Worm (Caenorhabditis elegans) whole organism, L3 larva: ENCODE data around the gene T04B8.1.
"Not testable (repeated sequence)": the region's sequence is repeated elsewhere in the genome, so short reads cannot be mapped to it uniquely, and the experiment has no call there.

Experiments
- R02D3.7 ChIP-seq: fragments of 150-350 bp; optimal IDR thresholded peaks from 2 replicates; lab custom pipeline; 2014; ENCODE audit warnings: missing biosample characterization, missing genetic modification characterization
- aly-2 ChIP-seq: fragments of 150-350 bp; optimal IDR thresholded peaks from 2 replicates; lab custom pipeline; 2014; ENCODE audit warnings: missing biosample characterization, missing genetic modification characterization
- ama-1 ChIP-seq: fragments of 150-350 bp; optimal IDR thresholded peaks from 2 replicates; lab custom pipeline; 2018
- ceh-16 ChIP-seq: sonication (generic microtip); optimal IDR thresholded peaks from 2 replicates; lab custom pipeline; 2017; ENCODE audit warnings: missing biosample characterization, missing genetic modification characterization
- ceh-82 ChIP-seq: fragments of 150-350 bp; optimal IDR thresholded peaks from 2 replicates; lab custom pipeline; 2014; ENCODE audit warnings: missing biosample characterization, missing genetic modification characterization
- ceh-9 ChIP-seq: sonication (generic microtip); optimal IDR thresholded peaks from 2 replicates; lab custom pipeline; 2018; ENCODE audit warnings: missing biosample characterization, missing genetic modification characterization
- egl-27 ChIP-seq: sonication (generic microtip); optimal IDR thresholded peaks from 4 replicates; lab custom pipeline; 2017; ENCODE audit warnings: missing biosample characterization, missing genetic modification reagents, missing genetic modification characterization
- elt-1 ChIP-seq: fragments of 150-350 bp; optimal IDR thresholded peaks from 2 replicates; lab custom pipeline; 2014; ENCODE audit warnings: missing biosample characterization, missing genetic modification characterization
- elt-2 ChIP-seq: sonication (generic microtip); optimal IDR thresholded peaks from 2 replicates; lab custom pipeline; 2016; ENCODE audit warnings: missing genetic modification reagents, mild to moderate bottlenecking, missing genetic modification characterization, missing compliant biosample characterization
- elt-3 ChIP-seq, 3 experiments: fragments of 150-350 bp in 1 of 3; sonication (generic microtip) in 2 of 3; optimal IDR thresholded peaks; 2 replicates in 2 of 3; 4 replicates in 1 of 3; lab custom pipeline; 2014 to 2017; ENCODE audit warnings: missing biosample characterization in 3 of 3, missing genetic modification characterization in 3 of 3
- eor-1 ChIP-seq, 2 experiments: fragments of 150-350 bp; optimal IDR thresholded peaks; 2 replicates each; lab custom pipeline; 2014 to 2018; ENCODE audit warnings: missing biosample characterization in 2 of 2, missing genetic modification characterization in 2 of 2
- fkh-2 ChIP-seq: fragments of 150-350 bp; optimal IDR thresholded peaks from 2 replicates; lab custom pipeline; 2014; ENCODE audit warnings: missing biosample characterization, missing genetic modification reagents, missing genetic modification characterization
- fos-1 ChIP-seq: fragments of 150-350 bp; optimal IDR thresholded peaks from 2 replicates; lab custom pipeline; 2014; ENCODE audit warnings: missing biosample characterization, missing genetic modification characterization
- jun-1 ChIP-seq: fragments of 150-350 bp; optimal IDR thresholded peaks from 2 replicates; lab custom pipeline; 2014; ENCODE audit warnings: missing biosample characterization, missing genetic modification reagents, missing genetic modification characterization
- lin-15B ChIP-seq: fragments of 150-350 bp; optimal IDR thresholded peaks from 2 replicates; lab custom pipeline; 2014; ENCODE audit warnings: missing biosample characterization, missing genetic modification characterization
- lin-39 ChIP-seq: fragments of 150-350 bp; optimal IDR thresholded peaks from 2 replicates; lab custom pipeline; 2018; ENCODE audit warnings: missing biosample characterization, missing genetic modification reagents, missing genetic modification characterization
- mdl-1 ChIP-seq: fragments of 150-350 bp; optimal IDR thresholded peaks from 2 replicates; lab custom pipeline; 2014; ENCODE audit warnings: missing biosample characterization, missing genetic modification characterization
- mml-1 ChIP-seq: fragments of 150-350 bp; sonication (generic microtip); optimal IDR thresholded peaks from 3 replicates; lab custom pipeline; 2014; ENCODE audit warnings: missing biosample characterization, missing genetic modification characterization
- nfya-1 ChIP-seq: sonication (generic microtip); optimal IDR thresholded peaks from 2 replicates; lab custom pipeline; 2017; ENCODE audit warnings: missing genetic modification characterization, mild to moderate bottlenecking, missing compliant biosample characterization, antibody characterized with exemption, moderate library complexity; ENCODE audit not compliant: insufficient read depth
- nhr-11 ChIP-seq: fragments of 150-350 bp; optimal IDR thresholded peaks from 2 replicates; lab custom pipeline; 2014; ENCODE audit warnings: missing biosample characterization, missing genetic modification characterization
- nhr-12 ChIP-seq: fragments of 150-350 bp; optimal IDR thresholded peaks from 2 replicates; lab custom pipeline; 2014; ENCODE audit warnings: missing biosample characterization, missing genetic modification characterization
- nhr-23 ChIP-seq: fragments of 150-350 bp; optimal IDR thresholded peaks from 2 replicates; lab custom pipeline; 2014; ENCODE audit warnings: missing biosample characterization, missing genetic modification reagents, missing genetic modification characterization
- nhr-237 ChIP-seq: fragments of 150-350 bp; optimal IDR thresholded peaks from 2 replicates; lab custom pipeline; 2014; ENCODE audit warnings: missing biosample characterization, missing genetic modification characterization
- nhr-25 ChIP-seq: sonication (generic microtip); optimal IDR thresholded peaks from 2 replicates; lab custom pipeline; 2017; ENCODE audit warnings: missing biosample characterization, missing genetic modification characterization
- nhr-28 ChIP-seq: fragments of 150-350 bp; optimal IDR thresholded peaks from 2 replicates; lab custom pipeline; 2014; ENCODE audit warnings: missing biosample characterization, missing genetic modification characterization
- nhr-43 ChIP-seq: sonication (generic microtip); optimal IDR thresholded peaks from 2 replicates; lab custom pipeline; 2016; ENCODE audit warnings: mild to moderate bottlenecking, missing genetic modification characterization, missing compliant biosample characterization; ENCODE audit not compliant: poor library complexity, severe bottlenecking
- nhr-67 ChIP-seq: fragments of 150-350 bp; optimal IDR thresholded peaks from 2 replicates; lab custom pipeline; 2014; ENCODE audit warnings: missing biosample characterization, missing genetic modification characterization
- nhr-76 ChIP-seq: fragments of 150-350 bp; sonication (generic microtip); optimal IDR thresholded peaks from 5 replicates; lab custom pipeline; 2014; ENCODE audit warnings: missing biosample characterization, missing genetic modification characterization
- nhr-77 ChIP-seq: fragments of 150-350 bp; optimal IDR thresholded peaks from 2 replicates; lab custom pipeline; 2014; ENCODE audit warnings: missing biosample characterization, missing genetic modification characterization
- pha-4 ChIP-seq: fragments of 150-350 bp; optimal IDR thresholded peaks from 2 replicates; lab custom pipeline; 2014; ENCODE audit warnings: missing biosample characterization, missing genetic modification reagents, missing genetic modification characterization
- pqm-1 ChIP-seq: fragments of 150-350 bp; optimal IDR thresholded peaks from 2 replicates; lab custom pipeline; 2017; ENCODE audit warnings: missing biosample characterization, missing genetic modification characterization, inconsistent platforms
- sea-2 ChIP-seq: fragments of 150-350 bp; sonication (generic microtip); optimal IDR thresholded peaks from 4 replicates; lab custom pipeline; 2014; ENCODE audit warnings: missing biosample characterization, missing genetic modification reagents, missing genetic modification characterization
- snpc-4 ChIP-seq: fragments of 150-350 bp; optimal IDR thresholded peaks from 2 replicates; lab custom pipeline; 2014; ENCODE audit warnings: missing biosample characterization, missing genetic modification characterization
- tbx-2 ChIP-seq: sonication (generic microtip); optimal IDR thresholded peaks from 2 replicates; lab custom pipeline; 2016; ENCODE audit warnings: mild to moderate bottlenecking, missing genetic modification characterization, missing compliant biosample characterization
- unc-39 ChIP-seq: sonication (generic microtip); optimal IDR thresholded peaks from 4 replicates; lab custom pipeline; 2017; ENCODE audit warnings: missing biosample characterization, missing genetic modification characterization
- unc-62 ChIP-seq: fragments of 150-350 bp; sonication (generic microtip); optimal IDR thresholded peaks from 4 replicates; lab custom pipeline; 2014; ENCODE audit warnings: missing biosample characterization, missing genetic modification reagents, missing genetic modification characterization
- zag-1 ChIP-seq: fragments of 150-350 bp; optimal IDR thresholded peaks from 2 replicates; lab custom pipeline; 2014; ENCODE audit warnings: missing biosample characterization, missing genetic modification characterization
- ztf-11 ChIP-seq: fragments of 150-350 bp; optimal IDR thresholded peaks from 2 replicates; lab custom pipeline; 2014; ENCODE audit warnings: missing biosample characterization, missing genetic modification characterization
- ztf-4 ChIP-seq: fragments of 150-350 bp; optimal IDR thresholded peaks from 2 replicates; lab custom pipeline; 2014; ENCODE audit warnings: missing biosample characterization, missing genetic modification characterization

The T04B8.1 gene

DNA sequence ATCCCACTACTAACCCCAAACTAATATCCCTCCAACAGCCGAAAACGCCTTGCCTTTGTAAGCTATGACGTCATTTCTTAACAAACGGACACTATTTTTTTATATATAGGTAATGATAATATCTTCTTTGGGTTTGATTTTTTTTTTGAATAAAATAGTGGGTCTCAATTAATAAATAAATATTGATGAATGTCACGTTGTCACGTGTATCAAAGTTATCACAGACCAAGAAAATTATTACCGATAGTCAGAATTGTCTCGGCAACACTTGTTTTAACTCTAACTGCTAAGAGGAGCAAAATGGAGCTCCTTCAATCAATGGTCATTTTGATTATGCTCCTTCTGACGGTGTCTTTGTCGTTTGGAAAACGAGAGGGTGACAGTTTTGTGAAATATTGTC lies at the start of gene T04B8.1:
Gene T04B8.1 (plus strand): TSS at position 301 of the 400 bp plus-strand sequence.
- TF ChIP-seq ztf-11 (tag; lab: Kevin White, UChicago) (no peak), ceh-9 (tag; lab: Kevin White, UChicago) (no peak), ceh-16 (no peak), unc-62 (GFP tag; lab: Kevin White, UChicago) (no peak), ama-1 (lab: Kevin White, UChicago) (no peak), aly-2 (tag; lab: Kevin White, UChicago) (no peak)

DNA sequence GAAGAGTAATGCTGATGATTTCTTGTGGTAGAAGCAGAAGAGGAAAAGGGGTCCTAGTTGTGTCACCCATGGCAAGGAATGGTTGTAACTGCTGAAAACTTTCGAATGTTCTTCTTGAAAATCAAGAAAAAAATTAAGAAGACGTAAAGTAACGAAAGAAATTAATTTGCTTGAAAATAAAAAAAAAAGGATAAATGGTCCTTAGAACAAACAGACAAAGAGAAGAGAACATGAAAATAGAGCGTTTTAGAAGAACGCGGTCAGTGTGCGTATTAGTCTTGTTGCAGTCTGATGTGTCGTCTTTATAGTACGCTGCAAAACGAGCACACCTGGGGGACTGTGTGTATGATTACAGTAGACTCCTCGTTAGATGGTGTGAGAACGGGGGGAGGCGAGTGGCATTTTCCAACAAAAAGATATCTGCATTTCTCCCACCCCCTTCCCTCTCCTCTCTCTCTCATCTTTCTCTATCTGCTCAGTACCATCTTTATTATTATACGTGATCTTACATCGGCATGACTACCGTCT lies 49.7 kb upstream of the T04B8.1 start, which contains the start of the genes W08F4.12 and W08F4.13:
Gene W08F4.12 (minus strand): TSS at position 101 of the 528 bp plus-strand sequence.
Gene W08F4.13 (plus strand): TSS at position 478 of the 528 bp plus-strand sequence.
- TF ChIP-seq pha-4 (tag; lab: Kevin White, UChicago): no peak

DNA sequence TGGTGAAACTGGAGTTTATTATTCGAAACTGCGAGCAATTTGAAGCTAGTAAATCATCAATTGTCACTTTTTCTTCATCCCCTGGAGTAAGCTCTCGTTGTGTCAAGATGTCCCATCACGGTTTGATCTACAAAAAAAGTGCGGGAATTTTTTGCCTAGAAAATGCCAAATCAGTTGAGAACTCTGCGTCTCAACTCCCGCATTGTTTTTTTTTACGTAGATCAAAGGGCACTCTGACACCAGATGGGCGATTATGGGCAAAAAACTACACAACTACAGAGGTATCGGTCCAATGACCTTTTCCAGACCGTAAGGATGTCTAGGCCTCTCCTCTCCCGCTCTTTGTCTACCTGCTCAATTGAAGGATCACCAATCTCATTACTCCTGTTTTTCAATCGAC lies 46.6 kb upstream of the T04B8.1 start, which contains the start of gene fbxb-34:
Gene fbxb-34 (plus strand): TSS at position 301 of the 400 bp plus-strand sequence.
- TF ChIP-seq ztf-11 (tag; lab: Kevin White, UChicago) (no peak), nhr-76 (tag; lab: Kevin White, UChicago) (no peak), ztf-4 (tag; lab: Kevin White, UChicago) (no peak), nhr-237 (no peak)

DNA sequence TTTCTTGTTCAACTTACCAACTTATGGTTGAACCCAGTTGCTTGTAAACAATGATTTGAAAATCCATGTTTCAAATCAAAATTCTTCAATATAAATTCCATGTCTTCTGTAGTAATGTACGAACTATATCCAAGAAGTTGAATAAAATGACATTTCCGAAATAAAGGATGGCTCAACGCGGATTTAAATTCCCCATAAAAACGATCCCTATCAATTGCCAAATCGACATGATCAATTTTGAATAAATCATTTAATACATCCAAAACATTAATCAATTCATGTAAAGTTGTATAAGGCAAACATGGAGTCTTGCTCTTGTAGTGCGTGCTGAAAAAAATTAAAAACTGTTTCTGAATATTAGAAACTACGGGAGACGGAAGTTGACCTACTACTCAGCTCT lies 43.0 kb upstream of the T04B8.1 start, which contains the start of gene W08F4.10:
Gene W08F4.10 (minus strand): TSS at position 101 of the 400 bp plus-strand sequence.
- no peak for TF ChIP-seq nhr-43 (tag; lab: Kevin White, UChicago)
- no peak for TF ChIP-seq nfya-1
- TF ChIP-seq, all 47 proteins: peak for 0

DNA sequence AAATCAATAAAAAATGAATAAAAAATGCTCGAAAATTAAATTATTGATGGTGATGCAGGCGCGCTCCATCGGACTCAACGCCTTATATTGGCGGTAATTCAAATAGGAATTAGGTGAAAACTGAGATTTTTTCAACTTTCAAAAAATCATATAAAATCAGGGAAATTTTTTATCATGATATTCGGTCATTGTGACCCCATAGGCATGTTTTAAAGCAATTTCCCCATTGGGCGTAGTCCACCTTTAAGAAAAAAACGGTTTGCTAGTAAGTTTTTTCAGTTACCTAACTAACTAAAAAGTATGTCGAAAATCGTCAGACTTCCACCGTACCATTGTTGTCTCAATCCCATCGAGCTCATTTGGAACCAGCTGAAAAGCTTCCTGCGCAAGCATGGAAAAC lies 40.9 kb upstream of the T04B8.1 start, which contains the start of gene W08F4.1:
Gene W08F4.1 (plus strand): TSS at position 301 of the 400 bp plus-strand sequence.
- not testable (repeated sequence) for TF ChIP-seq pha-4 (tag; lab: Kevin White, UChicago); nfya-1; elt-3 (tag; optimal IDR thresholded peaks at IDR 0.05; lab: Kevin White, UChicago)

DNA sequence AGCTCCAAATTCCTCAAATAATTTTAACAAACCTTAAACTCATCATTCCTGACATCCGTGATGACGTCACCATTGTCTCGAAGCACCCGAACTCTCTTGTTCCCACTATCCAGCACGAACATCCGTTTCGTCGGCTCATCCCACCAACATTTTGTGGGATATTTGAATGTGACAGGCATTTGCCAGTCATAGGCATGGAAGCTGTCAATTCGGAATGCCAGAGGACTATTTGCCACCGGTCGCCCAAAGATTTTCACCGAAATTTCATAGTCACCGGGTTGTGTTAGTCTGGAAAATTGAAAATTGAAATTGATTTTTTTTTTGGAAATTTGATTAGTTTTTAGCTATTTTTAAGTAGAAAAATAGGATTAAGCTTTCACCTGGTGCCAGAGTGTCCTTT lies 37.4 kb upstream of the T04B8.1 start:
- no peak for TF ChIP-seq egl-27 (tag; lab: Kevin White, UChicago)
- TF ChIP-seq nhr-11 (tag; lab: Kevin White, UChicago): no peak
- TF ChIP-seq tbx-2: no peak
- no peak for TF ChIP-seq pqm-1 (tag; lab: Kevin White, UChicago)
- no peak for TF ChIP-seq ceh-82
- TF ChIP-seq nhr-237: no peak
- TF ChIP-seq elt-2 (tag; lab: Kevin White, UChicago): no peak
- TF ChIP-seq elt-1 (tag; lab: Kevin White, UChicago): no peak
- no peak for TF ChIP-seq zag-1
- TF ChIP-seq mdl-1 (tag; lab: Kevin White, UChicago): no peak
- no peak for TF ChIP-seq nhr-77
- TF ChIP-seq nhr-23 (tag; lab: Kevin White, UChicago): no peak
- TF ChIP-seq elt-3 (tag; optimal IDR thresholded peaks at IDR 0.05; lab: Kevin White, UChicago): no peak
- TF ChIP-seq ceh-9 (tag; lab: Kevin White, UChicago): no peak
- no peak for TF ChIP-seq eor-1 (tag; optimal IDR thresholded peaks at IDR 0.05; lab: Kevin White, UChicago)
- no peak for TF ChIP-seq unc-39 (tag; lab: Kevin White, UChicago)
- no peak for TF ChIP-seq mml-1 (tag; lab: Kevin White, UChicago)
- no peak for TF ChIP-seq ceh-16

DNA sequence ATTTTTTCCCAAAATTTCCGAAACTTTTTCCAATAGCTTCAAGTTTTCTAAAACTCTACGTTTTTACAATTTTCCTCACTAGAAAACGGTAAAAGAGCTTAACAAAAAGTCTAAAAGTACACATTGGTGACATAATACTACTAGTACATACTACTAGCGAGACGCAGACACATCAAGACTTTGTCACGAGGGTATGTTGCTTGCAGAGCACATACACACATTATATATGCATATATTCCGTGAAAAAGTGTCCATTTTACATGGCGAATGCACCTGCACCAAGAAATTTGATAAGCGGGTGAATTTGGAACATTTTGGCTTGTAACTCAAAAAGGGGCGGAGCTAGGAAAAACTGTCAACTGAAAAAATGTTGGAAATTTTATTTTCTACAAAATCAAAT lies 32.8 kb upstream of the T04B8.1 start:
- TF ChIP-seq ceh-16 (no peak), nhr-77 (no peak), nhr-28 (tag; lab: Kevin White, UChicago) (no peak), mdl-1 (tag; lab: Kevin White, UChicago) (peak; percentile 15), lin-15B (no peak), mml-1 (tag; lab: Kevin White, UChicago) (no peak), nhr-23 (tag; lab: Kevin White, UChicago) (no peak), snpc-4 (tag; lab: Kevin White, UChicago) (no peak), egl-27 (tag; lab: Kevin White, UChicago) (no peak), R02D3.7 (tag; lab: Kevin White, UChicago) (no peak), pha-4 (tag; lab: Kevin White, UChicago) (peak; percentile 92), elt-3 (tag; optimal IDR thresholded peaks at IDR 0.05; lab: Kevin White, UChicago) (no peak), sea-2 (no peak), nhr-25 (no peak), fkh-2 (tag; lab: Kevin White, UChicago) (no peak), lin-39 (tag; lab: Kevin White, UChicago) (peak; percentile 63), aly-2 (tag; lab: Kevin White, UChicago) (no peak), tbx-2 (no peak), fos-1 (no peak), nfya-1 (peak; percentile 63), ama-1 (lab: Kevin White, UChicago) (no peak), unc-39 (tag; lab: Kevin White, UChicago) (no peak), nhr-76 (tag; lab: Kevin White, UChicago) (no peak), nhr-67 (tag; lab: Kevin White, UChicago) (no peak), jun-1 (tag; lab: Kevin White, UChicago) (no peak), nhr-12 (tag; lab: Kevin White, UChicago) (no peak)
